Fruit fly (Drosophila melanogaster) whole organism, embryonic: Measurements from ENCODE around the gene CG9393.

Experiments used
- Adf1 ChIP-seq: fragments of 200-800 bp; sonication (Bioruptor generic); IDR thresholded peaks from 2 replicates; pipeline ENCODE4 v1.3.6; 2022; ENCODE audit warnings: missing biosample characterization, missing genetic modification characterization
- Atf3 ChIP-seq: fragments of 200-800 bp; sonication (Bioruptor generic); optimal IDR thresholded peaks from 3 replicates; lab custom pipeline; 2016; ENCODE audit warnings: missing biosample characterization, missing genetic modification characterization
- CG10543 ChIP-seq: fragments of 200-800 bp; sonication (Bioruptor generic); optimal IDR thresholded peaks from 3 replicates; lab custom pipeline; 2017; ENCODE audit warnings: missing biosample characterization, mild to moderate bottlenecking, missing genetic modification characterization, moderate library complexity
- CG11398 ChIP-seq: fragments of 200-800 bp; sonication (Bioruptor generic); optimal IDR thresholded peaks from 2 replicates; lab custom pipeline; 2016; ENCODE audit warnings: missing biosample characterization, missing genetic modification characterization
- CG11723 ChIP-seq: fragments of 200-800 bp; sonication (Bioruptor generic); optimal IDR thresholded peaks from 2 replicates; lab custom pipeline; 2017; ENCODE audit warnings: missing biosample characterization, mild to moderate bottlenecking, missing genetic modification characterization
- CG13775 ChIP-seq: fragments of 200-800 bp; sonication (Bioruptor generic); optimal IDR thresholded peaks from 3 replicates; lab custom pipeline; 2017; ENCODE audit warnings: missing biosample characterization, mild to moderate bottlenecking, missing genetic modification characterization
- CG1603 ChIP-seq: fragments of 200-800 bp; sonication (Bioruptor generic); optimal IDR thresholded peaks from 2 replicates; lab custom pipeline; 2019; ENCODE audit warnings: missing biosample characterization, mild to moderate bottlenecking, missing genetic modification characterization, moderate library complexity
- CG16779 ChIP-seq: fragments of 200-800 bp; sonication (Bioruptor generic); IDR thresholded peaks from 2 replicates; pipeline ENCODE4 v1.3.6; 2022; ENCODE audit warnings: missing biosample characterization, missing genetic modification characterization
- CG17912 ChIP-seq: fragments of 200-800 bp; sonication (Bioruptor generic); optimal IDR thresholded peaks from 2 replicates; lab custom pipeline; 2018; ENCODE audit warnings: missing biosample characterization, mild to moderate bottlenecking, missing genetic modification characterization
- CG18619 ChIP-seq: fragments of 200-800 bp; sonication (Bioruptor generic); optimal IDR thresholded peaks from 3 replicates; lab custom pipeline; 2017; ENCODE audit warnings: missing biosample characterization, mild to moderate bottlenecking, missing genetic modification characterization
- CG33213 ChIP-seq: fragments of 200-800 bp; sonication (Bioruptor generic); optimal IDR thresholded peaks from 3 replicates; lab custom pipeline; 2016; ENCODE audit warnings: missing biosample characterization, missing genetic modification characterization
- CG3838 ChIP-seq: fragments of 200-800 bp; sonication (Bioruptor generic); optimal IDR thresholded peaks from 3 replicates; lab custom pipeline; 2016; ENCODE audit warnings: missing biosample characterization, missing genetic modification characterization
- CG4282 ChIP-seq: fragments of 200-800 bp; sonication (Bioruptor generic); optimal IDR thresholded peaks from 2 replicates; lab custom pipeline; 2016; ENCODE audit warnings: missing biosample characterization, missing genetic modification characterization
- CG5180 ChIP-seq: fragments of 200-800 bp; sonication (Bioruptor generic); optimal IDR thresholded peaks from 3 replicates; lab custom pipeline; 2017; ENCODE audit warnings: missing biosample characterization, missing genetic modification characterization, mild to moderate bottlenecking, moderate library complexity, missing genetic modification reagents
- CG7987 ChIP-seq: fragments of 200-800 bp; sonication (Bioruptor generic); optimal IDR thresholded peaks from 2 replicates; lab custom pipeline; 2018; ENCODE audit warnings: missing biosample characterization, mild to moderate bottlenecking, missing genetic modification characterization, moderate library complexity
- CG8281 ChIP-seq: fragments of 200-800 bp; sonication (Bioruptor generic); optimal IDR thresholded peaks from 2 replicates; lab custom pipeline; 2018; ENCODE audit warnings: missing biosample characterization, mild to moderate bottlenecking, missing genetic modification characterization, moderate library complexity
- CG9727 ChIP-seq: fragments of 200-800 bp; sonication (Bioruptor generic); optimal IDR thresholded peaks from 3 replicates; lab custom pipeline; 2017; ENCODE audit warnings: missing biosample characterization, mild to moderate bottlenecking, missing genetic modification characterization
- CkIIα-i1 ChIP-seq: fragments of 200-800 bp; sonication (Bioruptor generic); IDR thresholded peaks from 2 replicates; pipeline ENCODE4 v1.3.6; 2022; ENCODE audit warnings: missing biosample characterization, missing genetic modification characterization
- Eip74EF ChIP-seq, 2 experiments: fragments of 200-800 bp in 1 of 2; fragments of >200 bp in 1 of 2; sonication (Bioruptor generic) in 1 of 2; optimal IDR thresholded peaks; 2 replicates each; lab custom pipeline; 2017 to 2019; ENCODE audit warnings: missing biosample characterization in 2 of 2, missing genetic modification characterization in 2 of 2, mild to moderate bottlenecking in 1 of 2, moderate library complexity in 1 of 2
- Elba2 ChIP-seq: fragments of 200-800 bp; sonication (Bioruptor generic); optimal IDR thresholded peaks from 3 replicates; lab custom pipeline; 2016; ENCODE audit warnings: missing biosample characterization, missing genetic modification characterization
- Ets65A ChIP-seq: fragments of 200-800 bp; sonication (Bioruptor generic); peaks from one replicate; lab custom pipeline; 2016; ENCODE audit warnings: missing biosample characterization, missing genetic modification characterization
- Hey ChIP-seq: fragments of 200-800 bp; sonication (Bioruptor generic); optimal IDR thresholded peaks from 3 replicates; lab custom pipeline; 2018; ENCODE audit warnings: missing biosample characterization, mild to moderate bottlenecking, missing genetic modification characterization
- Hr51 ChIP-seq, 2 experiments: fragments of 200-800 bp; sonication (Bioruptor generic); optimal IDR thresholded peaks; 2 replicates in 1 of 2; 3 replicates in 1 of 2; lab custom pipeline; 2016 to 2018; ENCODE audit warnings: missing biosample characterization in 2 of 2, missing genetic modification characterization in 2 of 2, mild to moderate bottlenecking in 1 of 2, moderate library complexity in 1 of 2
- Lhr ChIP-seq: fragments of 200-800 bp; sonication (Bioruptor generic); optimal IDR thresholded peaks from 3 replicates; lab custom pipeline; 2017; ENCODE audit warnings: mild to moderate bottlenecking, missing biosample characterization, missing genetic modification reagents, missing genetic modification characterization
- Lim3 ChIP-seq: fragments of 200-800 bp; sonication (Bioruptor generic); IDR thresholded peaks from 2 replicates; pipeline ENCODE4 v1.3.6; 2022; ENCODE audit warnings: missing biosample characterization, missing genetic modification characterization
- Max ChIP-seq: fragments of 200-800 bp; sonication (Bioruptor generic); optimal IDR thresholded peaks from 2 replicates; lab custom pipeline; 2016; ENCODE audit warnings: missing biosample characterization, mild to moderate bottlenecking, missing genetic modification characterization
- PHDP ChIP-seq: fragments of 200-800 bp; sonication (Bioruptor generic); optimal IDR thresholded peaks from 3 replicates; lab custom pipeline; 2018; ENCODE audit warnings: missing biosample characterization, mild to moderate bottlenecking, missing genetic modification characterization, moderate library complexity
- Poxn ChIP-seq: fragments of 200-800 bp; sonication (Bioruptor generic); IDR thresholded peaks from 2 replicates; pipeline ENCODE4 v1.3.6; 2022; ENCODE audit warnings: missing biosample characterization, missing genetic modification characterization
- Sox100B ChIP-seq: fragments of 200-800 bp; sonication (Bioruptor generic); optimal IDR thresholded peaks from 3 replicates; lab custom pipeline; 2018; ENCODE audit warnings: missing biosample characterization, mild to moderate bottlenecking, missing genetic modification characterization
- Tbp ChIP-seq: fragments of >200 bp; optimal IDR thresholded peaks from 2 replicates; lab custom pipeline; 2018; ENCODE audit warnings: missing biosample characterization, missing genetic modification characterization
- bab2 ChIP-seq: fragments of 200-800 bp; sonication (Bioruptor generic); optimal IDR thresholded peaks from 2 replicates; lab custom pipeline; 2016; ENCODE audit warnings: missing biosample characterization, missing genetic modification characterization
- chinmo ChIP-seq: fragments of 200-800 bp; sonication (Bioruptor generic); IDR thresholded peaks from 4 replicates; pipeline ENCODE4 v1.3.6; 2022; ENCODE audit warnings: missing biosample characterization, missing genetic modification characterization; ENCODE audit not compliant: partially characterized antibody
- crp ChIP-seq, 2 experiments: fragments of 200-800 bp; sonication (Bioruptor generic); optimal IDR thresholded peaks; 2 replicates in 1 of 2; 3 replicates in 1 of 2; lab custom pipeline; 2017; ENCODE audit warnings: missing biosample characterization in 2 of 2, missing genetic modification characterization in 2 of 2, mild to moderate bottlenecking in 1 of 2, moderate library complexity in 1 of 2
- en ChIP-seq: fragments of 200-800 bp; sonication (Bioruptor generic); optimal IDR thresholded peaks from 2 replicates; lab custom pipeline; 2016; ENCODE audit warnings: missing biosample characterization, missing genetic modification characterization
- esg ChIP-seq: fragments of 200-800 bp; sonication (Bioruptor generic); conservative IDR thresholded peaks from 2 replicates; pipeline ENCODE4 v1.3.6; 2022; ENCODE audit warnings: missing biosample characterization, missing genetic modification characterization
- fu2 ChIP-seq: fragments of 200-800 bp; sonication (Bioruptor generic); optimal IDR thresholded peaks from 2 replicates; lab custom pipeline; 2016; ENCODE audit warnings: missing biosample characterization, missing genetic modification characterization
- gt ChIP-seq: fragments of 200-800 bp; sonication (Bioruptor generic); IDR thresholded peaks from 2 replicates; pipeline ENCODE4 v1.3.6; 2022; ENCODE audit warnings: missing biosample characterization, missing genetic modification characterization
- hbn ChIP-seq: fragments of 200-800 bp; sonication (Bioruptor generic); IDR thresholded peaks from 2 replicates; pipeline ENCODE4 v1.3.6; 2022; ENCODE audit warnings: missing biosample characterization, missing genetic modification characterization; ENCODE audit not compliant: partially characterized antibody
- kah ChIP-seq: fragments of 200-800 bp; sonication (Bioruptor generic); optimal IDR thresholded peaks from 2 replicates; lab custom pipeline; 2018; ENCODE audit warnings: missing biosample characterization, mild to moderate bottlenecking, missing genetic modification characterization
- nerfin-1 ChIP-seq: fragments of 200-800 bp; sonication (Bioruptor generic); optimal IDR thresholded peaks from 3 replicates; lab custom pipeline; 2019; ENCODE audit warnings: missing biosample characterization, mild to moderate bottlenecking, missing genetic modification characterization, moderate library complexity
- nom ChIP-seq: fragments of 200-800 bp; sonication (Bioruptor generic); optimal IDR thresholded peaks from 2 replicates; lab custom pipeline; 2017; ENCODE audit warnings: missing biosample characterization, missing genetic modification characterization, mild to moderate bottlenecking, moderate library complexity, missing genetic modification reagents
- pho ChIP-seq: fragments of 200-800 bp; sonication (Bioruptor generic); optimal IDR thresholded peaks from 2 replicates; lab custom pipeline; 2016; ENCODE audit warnings: missing biosample characterization, missing genetic modification characterization
- pros ChIP-seq: fragments of 200-800 bp; sonication (Bioruptor generic); optimal IDR thresholded peaks from 3 replicates; lab custom pipeline; 2019; ENCODE audit warnings: missing biosample characterization, mild to moderate bottlenecking, missing genetic modification characterization, moderate library complexity
- repo ChIP-seq: fragments of 200-800 bp; sonication (Bioruptor generic); optimal IDR thresholded peaks from 2 replicates; lab custom pipeline; 2016; ENCODE audit warnings: missing biosample characterization, missing genetic modification characterization
- run ChIP-seq: fragments of 200-800 bp; sonication (Bioruptor generic); optimal IDR thresholded peaks from 3 replicates; lab custom pipeline; 2018; ENCODE audit warnings: missing biosample characterization, mild to moderate bottlenecking, missing genetic modification characterization
- salm ChIP-seq: fragments of 200-800 bp; sonication (Bioruptor generic); optimal IDR thresholded peaks from 2 replicates; lab custom pipeline; 2018; ENCODE audit warnings: missing biosample characterization, mild to moderate bottlenecking, missing genetic modification characterization
- shn ChIP-seq: fragments of 200-800 bp; sonication (Bioruptor generic); optimal IDR thresholded peaks from 3 replicates; lab custom pipeline; 2016; ENCODE audit warnings: missing biosample characterization, missing genetic modification characterization
- stwl ChIP-seq: fragments of 200-800 bp; sonication (Bioruptor generic); optimal IDR thresholded peaks from 3 replicates; lab custom pipeline; 2018; ENCODE audit warnings: missing biosample characterization, mild to moderate bottlenecking, missing genetic modification characterization, moderate library complexity
- usp ChIP-seq: fragments of >200 bp; optimal IDR thresholded peaks from 2 replicates; lab custom pipeline; 2017; ENCODE audit warnings: missing biosample characterization, missing genetic modification characterization

Gene CG9393

dm6 chr3R:9551013-9551658 is 12.3 kb downstream of the CG9393 start (continued):
- TF ChIP-seq Poxn (GFP tag; lab: Robert Waterston, UW) (no peak), run (tag; lab: Kevin White, UChicago) (peak; percentile 49), hbn (GFP tag; lab: Robert Waterston, UW) (no peak), CG11723 (GFP tag; lab: Kevin White, UChicago) (peak; percentile 32), en (GFP tag; lab: Kevin White, UChicago) (peak; percentile 27), pros (peak; percentile 45), stwl (tag; lab: Kevin White, UChicago) (no peak), bab2 (GFP tag; lab: Kevin White, UChicago) (peak; percentile 5), Adf1 (GFP tag; lab: Robert Waterston, UW) (no peak), CG11398 (GFP tag; lab: Kevin White, UChicago) (peak; percentile 63), Eip74EF (GFP tag; optimal IDR thresholded peaks at IDR 0.05; lab: Kevin White, UChicago) (peak in 1 of 2 experiments; percentile 83), nerfin-1 (tag; lab: Kevin White, UChicago) (peak; percentile 43), usp (GFP tag; lab: Kevin White, UChicago) (no peak), CG3838 (no peak), esg (no peak), salm (no peak), CG16779 (GFP tag; lab: Robert Waterston, UW) (no peak), Atf3 (no peak), CG5180 (peak; percentile 59), CG18619 (GFP tag; lab: Kevin White, UChicago) (peak; percentile 5), Hr51 (GFP tag; optimal IDR thresholded peaks at IDR 0.05; lab: Kevin White, UChicago) (peak in 1 of 2 experiments; percentile 17), repo (GFP tag; lab: Kevin White, UChicago) (peak; percentile 9), shn (GFP tag; lab: Kevin White, UChicago) (peak; percentile 37), PHDP (tag; lab: Kevin White, UChicago) (no peak), Tbp (no peak), Lhr (GFP tag; lab: Kevin White, UChicago) (no peak), Hey (tag; lab: Kevin White, UChicago) (peak; percentile 29), CG33213 (GFP tag; lab: Kevin White, UChicago) (peak; percentile 23), Lim3 (GFP tag; lab: Robert Waterston, UW) (no peak), Sox100B (GFP tag; lab: Kevin White, UChicago) (no peak), CG7987 (peak; percentile 81), CG1603 (tag; lab: Kevin White, UChicago) (peak; percentile 48), CG4282 (GFP tag; lab: Kevin White, UChicago) (peak; percentile 18), gt (GFP tag; lab: Robert Waterston, UW) (no peak), kah (GFP tag; lab: Kevin White, UChicago) (peak; percentile 96), Elba2 (no peak), Ets65A (GFP tag; lab: Kevin White, UChicago) (no peak), CG17912 (GFP tag; lab: Kevin White, UChicago) (peak; percentile 87), chinmo (GFP tag; lab: Robert Waterston, UW) (no peak), CG9727 (GFP tag; lab: Kevin White, UChicago) (peak; percentile 20), CG8281 (tag; lab: Kevin White, UChicago) (peak; percentile 11), Max (no peak), fu2 (GFP tag; lab: Kevin White, UChicago) (peak; percentile 17), pho (GFP tag; lab: Kevin White, UChicago) (no peak), CkIIα-i1 (GFP tag; lab: Robert Waterston, UW) (no peak), crp (GFP tag; optimal IDR thresholded peaks at IDR 0.05; lab: Kevin White, UChicago) (no peak), nom (GFP tag; lab: Kevin White, UChicago) (peak; percentile 90), CG13775 (no peak), CG10543 (peak; percentile 94)
